Fruit fly (Drosophila melanogaster): Measurements from ENCODE around the gene santa-maria.

DNA sequence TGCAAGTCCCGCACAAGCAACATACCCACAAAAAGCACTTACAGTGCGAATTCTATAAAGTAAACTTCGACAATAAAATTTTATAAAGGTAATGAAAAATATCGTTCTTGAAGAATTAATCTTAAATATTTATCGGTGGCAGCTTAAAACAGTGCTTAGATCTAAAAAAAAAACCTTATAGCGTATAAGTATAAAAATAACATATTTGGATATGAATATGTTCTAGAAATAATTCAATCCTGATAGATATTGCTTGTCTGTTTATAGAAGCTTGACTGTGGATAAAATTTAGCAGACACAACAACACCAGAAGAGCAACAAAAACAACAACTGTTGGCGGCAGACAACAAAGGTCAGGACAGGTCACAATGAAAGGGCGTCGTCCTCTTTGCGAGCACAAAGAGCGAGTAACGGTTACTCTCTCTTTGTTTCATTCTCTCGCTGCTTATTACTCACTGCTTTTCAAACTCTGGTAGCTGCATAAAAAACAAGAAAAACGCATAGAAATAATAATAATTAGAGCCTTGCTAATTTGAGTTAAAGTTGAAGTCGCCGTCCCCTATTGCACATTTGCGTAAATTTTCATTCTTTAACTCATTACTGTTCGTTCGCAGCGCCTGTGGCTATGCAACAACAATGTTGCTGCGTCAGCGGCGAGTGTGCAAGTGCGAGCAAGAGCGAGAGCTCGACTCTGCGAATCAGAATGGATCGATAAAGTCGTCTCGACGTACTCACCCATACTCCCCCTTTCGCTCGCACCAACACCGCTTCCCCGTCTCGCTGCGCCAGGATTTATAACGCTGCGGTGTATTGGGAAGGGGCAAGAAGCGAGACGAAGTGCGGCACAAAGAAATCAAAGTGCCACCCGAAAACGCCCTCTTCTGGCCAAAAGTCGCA, 31.4 kb downstream of the santa-maria start:
- TF ChIP-seq psq (optimal IDR thresholded peaks at IDR 0.05) (no peak), insv (optimal IDR thresholded peaks at IDR 0.05) (no peak), Sin3A (optimal IDR thresholded peaks at IDR 0.05) (no peak), Myc (optimal IDR thresholded peaks at IDR 0.05) (no peak), ttk (optimal IDR thresholded peaks at IDR 0.05) (no peak), h (optimal IDR thresholded peaks at IDR 0.05) (no peak)

Data from Kc167 (cell line).